Worm (Caenorhabditis elegans) whole organism, L1 larva: ENCODE results near the gene mihp-2.

Experiments used
- C04F5.9 ChIP-seq: sonication (generic microtip); optimal IDR thresholded peaks from 2 replicates; lab custom pipeline; 2016; ENCODE audit warnings: missing genetic modification characterization, missing compliant biosample characterization
- C34B4.2 ChIP-seq: sonication (generic microtip); optimal IDR thresholded peaks from 2 replicates; lab custom pipeline; 2017; ENCODE audit warnings: mild to moderate bottlenecking, missing genetic modification characterization, missing compliant biosample characterization
- F16B12.6 ChIP-seq: fragments of 150-350 bp; optimal IDR thresholded peaks from 2 replicates; lab custom pipeline; 2014; ENCODE audit warnings: missing biosample characterization, missing genetic modification characterization
- aha-1 ChIP-seq: fragments of 150-350 bp; optimal IDR thresholded peaks from 2 replicates; lab custom pipeline; 2014; ENCODE audit warnings: missing biosample characterization, missing genetic modification characterization
- alr-1 ChIP-seq: fragments of 200-800 bp; sonication (Bioruptor generic); optimal IDR thresholded peaks from 2 replicates; lab custom pipeline; 2018; ENCODE audit warnings: borderline replicate concordance, mild to moderate bottlenecking, missing genetic modification characterization, missing compliant biosample characterization
- blmp-1 ChIP-seq: fragments of 150-350 bp; optimal IDR thresholded peaks from 2 replicates; lab custom pipeline; 2014; ENCODE audit warnings: missing biosample characterization, missing genetic modification characterization
- ceh-82 ChIP-seq, 3 experiments: fragments of 150-350 bp in 1 of 3; sonication (generic microtip) in 2 of 3; optimal IDR thresholded peaks; 2 replicates each; lab custom pipeline; 2014 to 2017; ENCODE audit warnings: missing biosample characterization in 3 of 3, missing genetic modification characterization in 3 of 3
- ceh-88 ChIP-seq: fragments of 200-800 bp; sonication (Bioruptor generic); IDR thresholded peaks from 2 replicates; pipeline ENCODE4 v1.3.6; 2022; ENCODE audit warnings: missing genetic modification characterization, missing compliant biosample characterization
- dsc-1 ChIP-seq: sonication (generic microtip); optimal IDR thresholded peaks from 2 replicates; lab custom pipeline; 2016; ENCODE audit warnings: mild to moderate bottlenecking, missing genetic modification characterization, missing compliant biosample characterization
- efl-1 ChIP-seq, 4 experiments: fragments of 150-350 bp; optimal IDR thresholded peaks in 3 of 4; peaks in 1 of 4; 1 replicate in 1 of 4; 2 replicates in 3 of 4; lab custom pipeline; 2014; ENCODE audit warnings: missing biosample characterization in 2 of 4, missing genetic modification characterization in 2 of 4, missing genetic modification reagents in 2 of 4
- efl-3 ChIP-seq: fragments of 200-800 bp; sonication (Bioruptor generic); optimal IDR thresholded peaks from 2 replicates; lab custom pipeline; 2018; ENCODE audit warnings: mild to moderate bottlenecking, missing genetic modification characterization, missing compliant biosample characterization
- elt-2 ChIP-seq: sonication (generic microtip); optimal IDR thresholded peaks from 2 replicates; lab custom pipeline; 2016; ENCODE audit warnings: missing genetic modification characterization, mild to moderate bottlenecking, inconsistent platforms, missing compliant biosample characterization, missing genetic modification reagents
- elt-3 ChIP-seq, 6 experiments: fragments of 150-350 bp in 1 of 6; sonication (generic microtip); optimal IDR thresholded peaks; 2 replicates each; lab custom pipeline; 2017 to 2018; ENCODE audit warnings: missing biosample characterization in 6 of 6, missing genetic modification characterization in 6 of 6, inconsistent platforms in 1 of 6
- fos-1 ChIP-seq: fragments of 150-350 bp; optimal IDR thresholded peaks from 2 replicates; lab custom pipeline; 2014; ENCODE audit warnings: missing biosample characterization, missing genetic modification characterization
- hlh-17 ChIP-seq: fragments of 200-800 bp; sonication (Bioruptor generic); optimal IDR thresholded peaks from 2 replicates; lab custom pipeline; 2018; ENCODE audit warnings: missing genetic modification characterization, mild to moderate bottlenecking, missing compliant biosample characterization, moderate library complexity, borderline replicate concordance
- hlh-4 ChIP-seq: sonication (generic microtip); optimal IDR thresholded peaks from 2 replicates; lab custom pipeline; 2016; ENCODE audit warnings: mild to moderate bottlenecking, missing genetic modification characterization, missing compliant biosample characterization
- irx-1 ChIP-seq: sonication (generic microtip); optimal IDR thresholded peaks from 2 replicates; lab custom pipeline; 2016; ENCODE audit warnings: missing genetic modification characterization, missing compliant biosample characterization
- isw-1 ChIP-seq: fragments of 200-800 bp; sonication (Bioruptor generic); IDR thresholded peaks from 2 replicates; pipeline ENCODE4 v1.3.6; 2022; ENCODE audit warnings: missing genetic modification characterization, missing compliant biosample characterization
- jun-1 ChIP-seq: fragments of 150-350 bp; optimal IDR thresholded peaks from 2 replicates; lab custom pipeline; 2014; ENCODE audit warnings: missing biosample characterization, missing genetic modification reagents, missing genetic modification characterization
- lin-14 ChIP-seq: fragments of 200-800 bp; sonication (Bioruptor generic); optimal IDR thresholded peaks from 2 replicates; lab custom pipeline; 2018; ENCODE audit warnings: mild to moderate bottlenecking, missing genetic modification characterization, moderate library complexity, missing compliant biosample characterization
- lin-35 ChIP-seq, 2 experiments: fragments of 150-350 bp; optimal IDR thresholded peaks; 2 replicates each; lab custom pipeline; 2014; ENCODE audit warnings: missing biosample characterization in 2 of 2, missing genetic modification characterization in 2 of 2, missing genetic modification reagents in 2 of 2
- lsy-2 ChIP-seq, 2 experiments: fragments of 150-350 bp; optimal IDR thresholded peaks; 2 replicates each; lab custom pipeline; 2014; ENCODE audit warnings: missing biosample characterization in 2 of 2, missing genetic modification characterization in 2 of 2
- mep-1 ChIP-seq: fragments of 150-350 bp; optimal IDR thresholded peaks from 2 replicates; lab custom pipeline; 2014; ENCODE audit warnings: missing biosample characterization, missing genetic modification characterization
- nhr-11 ChIP-seq: fragments of 150-350 bp; optimal IDR thresholded peaks from 2 replicates; lab custom pipeline; 2014; ENCODE audit warnings: missing biosample characterization, missing genetic modification characterization
- nhr-19 ChIP-seq: fragments of 200-800 bp; sonication (Bioruptor generic); conservative IDR thresholded peaks from 2 replicates; pipeline ENCODE4 v1.3.6; 2022; ENCODE audit warnings: missing genetic modification characterization, missing compliant biosample characterization
- nhr-237 ChIP-seq: fragments of 150-350 bp; optimal IDR thresholded peaks from 2 replicates; lab custom pipeline; 2014; ENCODE audit warnings: missing biosample characterization, missing genetic modification characterization
- nhr-28 ChIP-seq: fragments of 150-350 bp; optimal IDR thresholded peaks from 2 replicates; lab custom pipeline; 2014; ENCODE audit warnings: missing biosample characterization, missing genetic modification characterization
- nhr-47 ChIP-seq: sonication (generic microtip); optimal IDR thresholded peaks from 2 replicates; lab custom pipeline; 2016; ENCODE audit warnings: mild to moderate bottlenecking, missing genetic modification characterization, moderate library complexity, missing compliant biosample characterization
- nhr-77 ChIP-seq: fragments of 150-350 bp; optimal IDR thresholded peaks from 2 replicates; lab custom pipeline; 2014; ENCODE audit warnings: missing biosample characterization, missing genetic modification characterization
- nhr-84 ChIP-seq: sonication (generic microtip); optimal IDR thresholded peaks from 2 replicates; lab custom pipeline; 2017; ENCODE audit warnings: missing biosample characterization, missing genetic modification characterization
- nhr-90 ChIP-seq: sonication (generic microtip); optimal IDR thresholded peaks from 2 replicates; lab custom pipeline; 2016; ENCODE audit warnings: mild to moderate bottlenecking, missing genetic modification characterization, missing compliant biosample characterization; ENCODE audit not compliant: poor library complexity
- pag-3 ChIP-seq: sonication (generic microtip); optimal IDR thresholded peaks from 2 replicates; lab custom pipeline; 2017; ENCODE audit warnings: missing genetic modification characterization, mild to moderate bottlenecking, missing compliant biosample characterization, antibody characterized with exemption, borderline replicate concordance; ENCODE audit not compliant: insufficient read depth
- pqm-1 ChIP-seq: sonication (generic microtip); optimal IDR thresholded peaks from 3 replicates; lab custom pipeline; 2017; ENCODE audit warnings: missing biosample characterization, missing genetic modification characterization
- rnt-1 ChIP-seq: sonication (generic microtip); optimal IDR thresholded peaks from 2 replicates; lab custom pipeline; 2016; ENCODE audit warnings: mild to moderate bottlenecking, missing genetic modification characterization, moderate library complexity, missing compliant biosample characterization
- snu-23 ChIP-seq: sonication (generic microtip); optimal IDR thresholded peaks from 2 replicates; lab custom pipeline; 2016; ENCODE audit warnings: missing genetic modification characterization, missing compliant biosample characterization
- sox-4 ChIP-seq: sonication (generic microtip); optimal IDR thresholded peaks from 2 replicates; lab custom pipeline; 2016; ENCODE audit warnings: missing genetic modification characterization, missing compliant biosample characterization
- sptf-1 ChIP-seq: fragments of 150-350 bp; optimal IDR thresholded peaks from 2 replicates; lab custom pipeline; 2014; ENCODE audit warnings: missing biosample characterization, missing genetic modification characterization
- swsn-7 ChIP-seq: sonication (generic microtip); optimal IDR thresholded peaks from 2 replicates; lab custom pipeline; 2016; ENCODE audit warnings: missing genetic modification characterization, missing compliant biosample characterization
- tbx-2 ChIP-seq: sonication (generic microtip); optimal IDR thresholded peaks from 2 replicates; lab custom pipeline; 2016; ENCODE audit warnings: missing genetic modification characterization, missing compliant biosample characterization
- tlp-1 ChIP-seq: fragments of 150-350 bp; optimal IDR thresholded peaks from 2 replicates; lab custom pipeline; 2014; ENCODE audit warnings: missing biosample characterization, missing genetic modification characterization
- unc-86 ChIP-seq: sonication (generic microtip); optimal IDR thresholded peaks from 2 replicates; lab custom pipeline; 2016; ENCODE audit warnings: missing genetic modification characterization, missing compliant biosample characterization
- unc-98 ChIP-seq: fragments of 200-800 bp; sonication (Bioruptor generic); IDR thresholded peaks from 2 replicates; pipeline ENCODE4 v1.3.6; 2022; ENCODE audit warnings: missing genetic modification characterization, missing compliant biosample characterization
- xbp-1 ChIP-seq: sonication (generic microtip); optimal IDR thresholded peaks from 2 replicates; lab custom pipeline; 2016; ENCODE audit warnings: missing genetic modification characterization, missing compliant biosample characterization
- zag-1 ChIP-seq: fragments of 150-350 bp; optimal IDR thresholded peaks from 2 replicates; lab custom pipeline; 2014; ENCODE audit warnings: missing biosample characterization, missing genetic modification characterization
- zip-4 ChIP-seq: fragments of 200-800 bp; sonication (Bioruptor generic); optimal IDR thresholded peaks from 2 replicates; lab custom pipeline; 2018; ENCODE audit warnings: mild to moderate bottlenecking, missing genetic modification characterization, moderate library complexity, missing compliant biosample characterization
- ztf-11 ChIP-seq, 2 experiments: sonication (generic microtip); optimal IDR thresholded peaks; 2 replicates each; lab custom pipeline; 2016 to 2017; ENCODE audit warnings: missing genetic modification characterization in 2 of 2, missing biosample characterization in 1 of 2, missing compliant biosample characterization in 1 of 2

The mihp-2 gene

ce11 chrV:18870955-18871354 lies 32.6 kb upstream of the mihp-2 start:
- TF ChIP-seq nhr-28 (tag; lab: Kevin White, UChicago) (no peak), elt-2 (peak; percentile 3)

- no peak for TF ChIP-seq mep-1 (tag; lab: Kevin White, UChicago)
Measured at ce11 chrV:18873833-18874232, 29.7 kb upstream of the mihp-2 start, which contains the start of gene ceh-51. Gene ceh-51, plus strand, starts transcription at chrV:18874133.

- peak; percentile 23 for TF ChIP-seq nhr-19
Measured at ce11 chrV:18882990-18883389, 20.6 kb upstream of the mihp-2 start.

ce11 chrV:18894924-18895388 lies 8.6 kb upstream of the mihp-2 start, which contains the start of gene emb-4:
Gene emb-4, minus strand, starts transcription at chrV:18894974.
- no peak for TF ChIP-seq pag-3 (tag; lab: Kevin White, UChicago)
- no peak for TF ChIP-seq hlh-4 (tag; lab: Kevin White, UChicago)
- peak; percentile 26 for TF ChIP-seq blmp-1 (tag; lab: Kevin White, UChicago)
- peak; percentile 88 for TF ChIP-seq mep-1 (tag; lab: Kevin White, UChicago)
- no peak for TF ChIP-seq zag-1
- no peak for TF ChIP-seq hlh-17
- TF ChIP-seq nhr-47, result peak; percentile 76
- TF ChIP-seq aha-1 (tag; lab: Kevin White, UChicago), result no peak
- TF ChIP-seq efl-1 (optimal IDR thresholded peaks at IDR 0.05; lab: Kevin White, UChicago), result peak; percentile 30 to 65
- peak; percentile 74 to 96 for TF ChIP-seq efl-1 (GFP tag; optimal IDR thresholded peaks at IDR 0.05 in 1 of 2; lab: Kevin White, UChicago)
- no peak for TF ChIP-seq fos-1 (tag; lab: Kevin White, UChicago)
- TF ChIP-seq lin-14 (GFP tag; lab: Kevin White, UChicago), result no peak
- TF ChIP-seq xbp-1 (tag; lab: Kevin White, UChicago), result peak; percentile 57
- no peak for TF ChIP-seq zip-4
- no peak for TF ChIP-seq pqm-1 (tag; lab: Kevin White, UChicago)
- TF ChIP-seq nhr-84 (tag; lab: Kevin White, UChicago), result no peak
- no peak for TF ChIP-seq nhr-237 (tag; lab: Kevin White, UChicago)
- no peak for TF ChIP-seq unc-98
- no peak for TF ChIP-seq C04F5.9 (tag; lab: Kevin White, UChicago)
- TF ChIP-seq dsc-1 (tag; lab: Kevin White, UChicago), result peak; percentile 65
- TF ChIP-seq tbx-2 (tag; lab: Kevin White, UChicago), result peak; percentile 64
- no peak for TF ChIP-seq efl-3 (GFP tag; lab: Kevin White, UChicago)
- TF ChIP-seq tlp-1, result no peak
- no peak for TF ChIP-seq nhr-11 (tag; lab: Kevin White, UChicago)
- TF ChIP-seq ceh-82 (tag; optimal IDR thresholded peaks at IDR 0.05; lab: Kevin White, UChicago), result peak; percentile 37 to 69 (median 65)
- peak; percentile 11 for TF ChIP-seq F16B12.6 (tag; lab: Kevin White, UChicago)
- peak; percentile 57 to 61 for TF ChIP-seq lin-35 (GFP tag; optimal IDR thresholded peaks at IDR 0.05; lab: Kevin White, UChicago)
- peak in 2 of 6 experiments; percentile 5 to 9 for TF ChIP-seq elt-3 (tag; optimal IDR thresholded peaks at IDR 0.05; lab: Kevin White, UChicago)
- peak; percentile 69 for TF ChIP-seq swsn-7 (tag; lab: Kevin White, UChicago)
- TF ChIP-seq rnt-1, result peak; percentile 69
- TF ChIP-seq sptf-1 (tag; lab: Kevin White, UChicago), result no peak
- peak; percentile 67 to 71 for TF ChIP-seq lsy-2 (tag; optimal IDR thresholded peaks at IDR 0.05; lab: Kevin White, UChicago)
- no peak for TF ChIP-seq C34B4.2 (tag; lab: Kevin White, UChicago)
- no peak for TF ChIP-seq nhr-28 (tag; lab: Kevin White, UChicago)
- TF ChIP-seq nhr-77, result no peak
- peak; percentile 67 for TF ChIP-seq snu-23 (GFP tag; lab: Kevin White, UChicago)
- TF ChIP-seq ceh-88 (GFP tag; lab: Robert Waterston, UW), result no peak
- peak; percentile 31 for TF ChIP-seq nhr-90 (tag; lab: Kevin White, UChicago)
- TF ChIP-seq elt-2, result no peak
- TF ChIP-seq unc-86 (tag; lab: Kevin White, UChicago), result peak; percentile 42
- TF ChIP-seq alr-1 (tag; lab: Kevin White, UChicago), result no peak
- TF ChIP-seq isw-1 (GFP tag; lab: Robert Waterston, UW), result peak; percentile 26; the same call in 1 of the 2 replicates
- peak in 1 of 2 experiments; percentile 35 for TF ChIP-seq ztf-11 (tag; optimal IDR thresholded peaks at IDR 0.05; lab: Kevin White, UChicago)
- TF ChIP-seq irx-1, result peak; percentile 58
- peak; percentile 21 for TF ChIP-seq sox-4 (tag; lab: Kevin White, UChicago)
- TF ChIP-seq jun-1 (tag; lab: Kevin White, UChicago), result no peak
